Worm (Caenorhabditis elegans): Measurements from ENCODE around the gene ncx-3.
A peak's percentile ranks its signal among the peaks of the same experiment; 100 is the strongest.

Gene ncx-3

ce11 chrIV:10697022-10697979 is 19.1 kb upstream of the ncx-3 start, which contains the start of gene allo-1:
Gene allo-1, minus strand, starts transcription at chrIV:10697072.
- TF ChIP-seq hlh-1 (tag; optimal IDR thresholded peaks at IDR 0.05) (peak; percentile 95), lsy-2 (tag; optimal IDR thresholded peaks at IDR 0.05) (peak; percentile 10), ztf-11 (tag; optimal IDR thresholded peaks at IDR 0.05) (no peak)

- TF ChIP-seq nhr-28 (tag; optimal IDR thresholded peaks at IDR 0.05) = no peak
- TF ChIP-seq drap-1 (GFP tag; optimal IDR thresholded peaks at IDR 0.05) = no peak
- TF ChIP-seq hlh-1 (tag; optimal IDR thresholded peaks at IDR 0.05) = no peak
- no peak for TF ChIP-seq ham-2 (GFP tag; optimal IDR thresholded peaks at IDR 0.05)
- no peak for TF ChIP-seq lin-13 (tag; optimal IDR thresholded peaks at IDR 0.05)
- TF ChIP-seq unc-39 (tag; optimal IDR thresholded peaks at IDR 0.05) = no peak
- TF ChIP-seq unc-120 (tag; optimal IDR thresholded peaks at IDR 0.05; ENCODE audit: poor library complexity, severe bottlenecking) = no peak
- no peak for TF ChIP-seq lin-32 (GFP tag; optimal IDR thresholded peaks at IDR 0.05)
- no peak for TF ChIP-seq ceh-39 (tag; optimal IDR thresholded peaks at IDR 0.05)
- no peak for TF ChIP-seq nhr-12 (tag; optimal IDR thresholded peaks at IDR 0.05)
- TF ChIP-seq ceh-43 (GFP tag; optimal IDR thresholded peaks at IDR 0.05) = no peak
Observed at ce11 chrIV:10698486-10698885, 18.0 kb upstream of the ncx-3 start.

ce11 chrIV:10699000-10699399 is 17.4 kb upstream of the ncx-3 start:
- TF ChIP-seq ceh-83 (GFP tag; optimal IDR thresholded peaks at IDR 0.05) (no peak), lin-32 (GFP tag; optimal IDR thresholded peaks at IDR 0.05) (no peak), nhr-237 (tag; optimal IDR thresholded peaks at IDR 0.05) (no peak), nhr-2 (tag; optimal IDR thresholded peaks at IDR 0.05) (no peak), nhr-12 (tag; optimal IDR thresholded peaks at IDR 0.05) (no peak), mab-5 (tag; optimal IDR thresholded peaks at IDR 0.05) (no peak), lsy-2 (tag; optimal IDR thresholded peaks at IDR 0.05) (no peak), nhr-76 (tag; optimal IDR thresholded peaks at IDR 0.05) (no peak), unc-39 (tag; optimal IDR thresholded peaks at IDR 0.05) (no peak), zip-8 (tag; optimal IDR thresholded peaks at IDR 0.05) (no peak), snpc-4 (tag; optimal IDR thresholded peaks at IDR 0.05) (no peak), ceh-39 (tag; optimal IDR thresholded peaks at IDR 0.05) (no peak)

DNA sequence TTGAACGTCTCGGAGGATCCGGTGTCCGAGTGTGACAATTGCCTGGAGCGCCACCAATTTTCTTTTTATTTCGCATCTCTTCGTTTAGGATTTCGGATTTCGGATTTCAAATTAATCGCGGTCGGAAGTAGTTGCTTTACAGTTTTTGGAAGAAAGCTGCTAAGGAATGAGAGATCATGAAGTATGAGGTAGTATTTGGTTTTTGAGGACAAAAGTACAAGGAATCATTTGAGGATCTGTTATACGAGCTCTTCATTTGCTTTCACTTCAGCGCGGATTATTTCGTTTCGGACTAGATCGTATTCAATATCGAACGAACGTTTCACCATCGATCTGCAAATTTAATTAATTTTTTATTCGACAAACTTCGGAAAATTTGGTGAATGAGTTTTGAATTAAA is 16.8 kb upstream of the ncx-3 start, which contains the start of gene R102.11:
TSS of gene R102.11 (minus strand) at position 101 of the 400 bp plus-strand sequence.
- no peak for TF ChIP-seq zip-8 (tag; optimal IDR thresholded peaks at IDR 0.05)
- no peak for TF ChIP-seq unc-62 (GFP tag; optimal IDR thresholded peaks at IDR 0.05)
- TF ChIP-seq ces-1 (GFP tag; optimal IDR thresholded peaks at IDR 0.05) = no peak
- no peak for TF ChIP-seq nhr-12 (tag; optimal IDR thresholded peaks at IDR 0.05)
- no peak for TF ChIP-seq unc-39 (tag; optimal IDR thresholded peaks at IDR 0.05)
- TF ChIP-seq hlh-1 (tag; optimal IDR thresholded peaks at IDR 0.05) = no peak

- TF ChIP-seq lin-13 (tag; optimal IDR thresholded peaks at IDR 0.05) (no peak), sptf-1 (tag; optimal IDR thresholded peaks at IDR 0.05) (no peak), cnd-1 (tag; optimal IDR thresholded peaks at IDR 0.05) (no peak), tbx-8 (GFP tag; optimal IDR thresholded peaks at IDR 0.05) (no peak), ceh-39 (tag; optimal IDR thresholded peaks at IDR 0.05) (no peak), blmp-1 (tag; optimal IDR thresholded peaks at IDR 0.05) (no peak), nhr-76 (tag; optimal IDR thresholded peaks at IDR 0.05) (no peak), mep-1 (tag; optimal IDR thresholded peaks at IDR 0.05) (no peak), nhr-12 (tag; optimal IDR thresholded peaks at IDR 0.05) (no peak), nhr-237 (tag; optimal IDR thresholded peaks at IDR 0.05) (no peak), drap-1 (GFP tag; optimal IDR thresholded peaks at IDR 0.05) (no peak), elt-3 (tag; optimal IDR thresholded peaks at IDR 0.05) (no peak), nhr-28 (tag; optimal IDR thresholded peaks at IDR 0.05) (no peak), bed-3 (GFP tag; optimal IDR thresholded peaks at IDR 0.05) (no peak)
Observed at ce11 chrIV:10701866-10702458, 14.5 kb upstream of the ncx-3 start.
